Worm (Caenorhabditis elegans): ENCODE results near the gene F18E3.11.
A peak's percentile ranks its signal among the peaks of the same experiment; 100 is the strongest.

The F18E3.11 gene

DNA sequence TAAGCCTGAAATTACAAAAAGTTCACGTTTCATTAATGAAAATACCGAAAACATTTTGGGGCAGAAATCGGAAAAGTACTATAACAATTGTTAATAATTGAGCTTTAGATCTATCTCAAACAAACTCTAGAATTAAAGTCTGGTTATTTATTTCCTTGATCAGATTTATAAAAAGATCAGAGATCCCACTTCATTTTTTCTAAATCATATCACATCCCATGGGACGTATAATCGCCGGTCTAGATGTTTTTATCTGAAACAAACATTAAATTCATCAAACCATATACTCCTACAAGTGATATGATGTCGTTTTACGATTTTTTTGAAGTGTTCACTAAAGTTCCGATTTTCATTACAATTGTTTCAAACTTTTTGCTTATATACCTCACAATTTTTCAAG lies 1.6 kb upstream of the F18E3.11 start, which contains the start of gene str-41:
Gene str-41 (plus strand): TSS at position 301 of the 400 bp plus-strand sequence.
- TF ChIP-seq ZK337.2 (GFP tag; IDR thresholded peaks at IDR 0.05): no peak
- no peak for TF ChIP-seq ctbp-1 (GFP tag; IDR thresholded peaks at IDR 0.05)
- TF ChIP-seq unc-62 (GFP tag; optimal IDR thresholded peaks at IDR 0.05 in 1 of 2): no peak
- no peak for TF ChIP-seq unc-62 (tag; optimal IDR thresholded peaks at IDR 0.05)
- no peak for TF ChIP-seq ceh-44 (GFP tag; IDR thresholded peaks at IDR 0.05)
- TF ChIP-seq T20F7.1 (GFP tag; optimal IDR thresholded peaks at IDR 0.05): no peak
- no peak for TF ChIP-seq ztf-11 (tag; optimal IDR thresholded peaks at IDR 0.05)
- no peak for TF ChIP-seq cey-2 (tag; optimal IDR thresholded peaks at IDR 0.05; ENCODE audit: borderline replicate concordance, insufficient read depth)
- no peak for TF ChIP-seq nhr-102 (tag; optimal IDR thresholded peaks at IDR 0.05)
- TF ChIP-seq Y75B8A.6 (GFP tag; IDR thresholded peaks at IDR 0.05): no peak
- TF ChIP-seq zfp-3 (GFP tag; conservative IDR thresholded peaks at IDR 0.05): no peak
- TF ChIP-seq dmd-6 (GFP tag; IDR thresholded peaks at IDR 0.05): no peak
- TF ChIP-seq php-3 (GFP tag; IDR thresholded peaks at IDR 0.05): no peak
- no peak for TF ChIP-seq dpl-1 (GFP tag; optimal IDR thresholded peaks at IDR 0.05)
- TF ChIP-seq lin-15B (tag; optimal IDR thresholded peaks at IDR 0.05): no peak

DNA sequence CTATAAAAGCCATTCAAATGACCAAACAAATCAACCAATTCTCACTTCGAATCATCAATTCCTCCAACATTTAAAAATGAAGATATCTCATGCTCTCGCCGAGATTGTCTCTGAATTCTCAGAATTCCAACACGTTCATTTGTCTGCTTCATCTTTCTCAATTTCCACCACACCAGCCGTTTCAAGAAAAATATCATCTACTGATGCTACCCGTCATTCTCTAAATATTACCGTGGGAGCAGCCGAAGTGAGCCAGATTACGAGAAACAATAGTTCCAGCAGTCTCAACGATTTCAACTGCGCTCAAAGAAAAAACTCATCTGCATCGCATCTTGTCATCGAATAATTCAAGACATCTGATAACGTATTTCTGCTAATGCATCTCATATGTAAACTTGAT lies 1.6 kb downstream of the F18E3.11 start, which contains the start of gene F18E3.12:
Gene F18E3.12 (plus strand): TSS at position 77 of the 400 bp plus-strand sequence.
- TF ChIP-seq tag-97 (GFP tag; IDR thresholded peaks at IDR 0.05) (no peak), ama-1 (optimal IDR thresholded peaks at IDR 0.05) (peak; percentile 96)

DNA sequence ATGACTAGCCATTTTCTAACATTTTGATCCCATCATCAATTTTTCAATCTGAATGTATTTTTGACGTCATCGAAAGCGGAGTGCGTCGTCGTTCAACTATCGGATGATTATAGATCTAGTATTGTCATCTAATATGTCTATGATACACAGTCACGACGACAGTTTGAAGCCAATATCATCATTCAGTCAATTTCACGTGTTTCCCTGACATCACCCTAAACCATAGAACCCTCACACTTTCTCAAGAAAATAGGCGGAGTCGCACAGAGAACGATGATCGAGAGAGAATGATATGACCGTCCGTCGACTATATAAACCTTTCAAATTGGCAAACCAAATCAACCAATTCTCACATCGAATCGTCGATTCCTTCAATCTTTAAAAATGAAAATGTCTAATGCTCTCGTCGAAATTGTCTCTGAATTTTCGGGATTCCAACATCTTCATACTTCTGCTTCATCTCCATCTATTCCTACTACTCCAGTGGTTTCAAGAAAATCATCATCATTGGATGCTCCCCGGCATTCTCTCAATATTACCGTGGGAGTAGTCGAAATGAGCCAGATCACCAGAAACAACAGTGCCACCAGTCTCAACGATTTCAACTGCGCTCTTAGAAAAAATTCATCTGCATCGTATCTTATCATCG lies 2.6 kb downstream of the F18E3.11 start, which contains the start of gene F18E3.13:
Gene F18E3.13 (plus strand): TSS at position 385 of the 649 bp plus-strand sequence.
- no peak for TF ChIP-seq pha-4 (GFP tag; IDR thresholded peaks at IDR 0.05)
- TF ChIP-seq pha-4 (tag; optimal IDR thresholded peaks at IDR 0.05): no peak
- TF ChIP-seq dmd-9 (GFP tag; IDR thresholded peaks at IDR 0.05): no peak
- peak in 1 of 2 experiments; percentile 57 for TF ChIP-seq lsy-2 (tag; optimal IDR thresholded peaks at IDR 0.05)
- TF ChIP-seq nhr-28 (tag; optimal IDR thresholded peaks at IDR 0.05): peak; percentile 84
- peak; percentile 93 for TF ChIP-seq ama-1 (optimal IDR thresholded peaks at IDR 0.05)
- peak; percentile 36 for TF ChIP-seq duxl-1 (tag; optimal IDR thresholded peaks at IDR 0.05; ENCODE audit: poor library complexity)
- peak; percentile 54 for TF ChIP-seq mep-1 (tag; optimal IDR thresholded peaks at IDR 0.05)
- no peak for TF ChIP-seq lin-29 (GFP tag; IDR thresholded peaks at IDR 0.05)
- TF ChIP-seq daf-19 (GFP tag; conservative IDR thresholded peaks at IDR 0.05): no peak
- TF ChIP-seq hlh-11 (tag; optimal IDR thresholded peaks at IDR 0.05): peak; percentile 84
- peak; percentile 64 for TF ChIP-seq dmd-6 (GFP tag; IDR thresholded peaks at IDR 0.05)
- peak; percentile 9 for TF ChIP-seq dpl-1 (GFP tag; optimal IDR thresholded peaks at IDR 0.05)
- no peak for TF ChIP-seq sdz-12 (GFP tag; optimal IDR thresholded peaks at IDR 0.05)
- no peak for TF ChIP-seq spr-3 (GFP tag; optimal IDR thresholded peaks at IDR 0.05)
- peak; percentile 24; the same call in 1 of the 2 replicates for TF ChIP-seq madf-9 (GFP tag; conservative IDR thresholded peaks at IDR 0.05)
- no peak for TF ChIP-seq nhr-41 (GFP tag; IDR thresholded peaks at IDR 0.05)
- TF ChIP-seq nhr-48 (tag; optimal IDR thresholded peaks at IDR 0.05): peak; percentile 91
- TF ChIP-seq cey-2 (tag; optimal IDR thresholded peaks at IDR 0.05; ENCODE audit: borderline replicate concordance, insufficient read depth): peak; percentile 50
- no peak for TF ChIP-seq nhr-6 (tag; optimal IDR thresholded peaks at IDR 0.05)
- TF ChIP-seq aha-1 (tag): peak; percentile 67
- 0 out of 2 replicates have a peak, but pooled peaks have one; percentile 22 for TF ChIP-seq mxl-2 (GFP tag; conservative IDR thresholded peaks at IDR 0.05)
- no peak for TF ChIP-seq skn-1 (tag; optimal IDR thresholded peaks at IDR 0.05)
- TF ChIP-seq spr-1 (tag; optimal IDR thresholded peaks at IDR 0.05): no peak
- peak; percentile 72 for TF ChIP-seq mxl-3 (GFP tag; optimal IDR thresholded peaks at IDR 0.05)
- TF ChIP-seq jun-1 (tag; optimal IDR thresholded peaks at IDR 0.05): no peak
- TF ChIP-seq snpc-1.2 (GFP tag; IDR thresholded peaks at IDR 0.05): no peak
- no peak for TF ChIP-seq daf-8 (GFP tag; IDR thresholded peaks at IDR 0.05)
- peak; percentile 19 to 60 for TF ChIP-seq hif-1 (tag; optimal IDR thresholded peaks at IDR 0.05)
- TF ChIP-seq ctbp-1 (GFP tag; IDR thresholded peaks at IDR 0.05): no peak
- TF ChIP-seq fos-1 (tag; optimal IDR thresholded peaks at IDR 0.05): no peak
- TF ChIP-seq T26A8.4 (GFP tag; IDR thresholded peaks at IDR 0.05): peak; percentile 45; the same call in 1 of the 2 replicates
- no peak for TF ChIP-seq tra-1 (GFP tag; IDR thresholded peaks at IDR 0.05)
- no peak for TF ChIP-seq ztf-7 (tag; optimal IDR thresholded peaks at IDR 0.05)
- peak; percentile 56 to 88 for TF ChIP-seq mdl-1 (tag; optimal IDR thresholded peaks at IDR 0.05)
